Worm (Caenorhabditis elegans): ENCODE results near the gene atf-2.

Gene atf-2

DNA sequence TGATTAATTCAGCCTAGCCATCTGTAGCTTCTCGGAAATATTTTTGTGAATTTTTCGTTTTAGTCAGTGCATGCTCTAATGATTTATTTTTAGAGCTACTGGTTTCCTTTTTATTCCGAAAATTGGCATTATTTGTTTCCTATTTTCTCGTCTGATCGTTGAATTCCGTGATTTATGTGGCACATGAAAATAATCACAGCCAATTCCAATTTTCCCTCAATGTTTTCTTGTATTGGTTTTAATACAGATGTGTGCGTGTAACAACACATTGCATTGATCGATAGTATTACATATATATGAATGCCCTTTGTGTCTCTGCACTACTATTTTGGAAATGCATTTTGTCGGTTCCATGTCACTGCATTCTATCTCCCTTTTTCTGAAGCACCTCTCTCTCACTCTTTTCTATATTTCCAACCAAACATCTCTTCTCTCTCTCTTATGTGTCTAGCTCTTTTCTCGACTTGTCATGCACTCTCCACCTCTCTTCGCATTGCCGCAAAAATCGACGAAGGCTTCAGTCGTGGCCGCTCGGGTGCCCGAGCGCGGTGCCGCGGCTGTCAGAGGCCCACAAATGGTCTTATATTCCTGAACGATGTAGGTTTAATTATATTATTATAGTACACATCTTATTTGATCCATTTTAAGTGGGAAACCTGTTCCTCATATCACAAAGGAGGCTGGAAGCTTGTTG, 32.6 kb downstream of the atf-2 start (continued):
- TF ChIP-seq spr-1 (tag; optimal IDR thresholded peaks at IDR 0.05) = no peak
- TF ChIP-seq nhr-77 (tag; optimal IDR thresholded peaks at IDR 0.05) = no peak
- TF ChIP-seq aly-2 (tag; optimal IDR thresholded peaks at IDR 0.05) = no peak
- TF ChIP-seq dmd-6 (GFP tag; IDR thresholded peaks at IDR 0.05) = no peak
- no peak for TF ChIP-seq mdt-29 (GFP tag; IDR thresholded peaks at IDR 0.05)

DNA sequence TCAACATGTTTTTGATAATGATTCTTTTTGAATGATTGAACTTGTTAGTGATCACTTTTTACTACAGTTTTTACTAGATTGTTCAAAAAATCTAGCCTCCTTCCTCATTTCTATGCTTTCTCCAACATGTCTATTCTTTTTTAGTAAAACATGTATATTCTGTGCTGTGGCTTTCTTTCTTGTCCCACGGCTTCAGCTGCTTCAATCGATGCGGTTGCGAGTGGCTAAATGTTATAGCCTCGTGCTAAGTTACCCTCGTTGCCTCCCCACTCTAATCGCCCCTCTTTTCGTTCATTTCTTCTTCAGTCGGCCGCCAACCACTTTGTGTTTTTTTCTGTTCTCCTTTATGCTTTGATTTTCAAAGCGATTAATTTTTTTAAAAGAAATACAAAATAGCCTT, 34.1 kb downstream of the atf-2 start:
- TF ChIP-seq F49E8.2 (tag; optimal IDR thresholded peaks at IDR 0.05; ENCODE audit: borderline replicate concordance) = no peak
- TF ChIP-seq fkh-10 (GFP tag; optimal IDR thresholded peaks at IDR 0.05) = peak; percentile 17
- TF ChIP-seq mxl-3 (GFP tag; optimal IDR thresholded peaks at IDR 0.05) = peak; percentile 37
- peak; percentile 62 to 76 for TF ChIP-seq mdl-1 (tag; optimal IDR thresholded peaks at IDR 0.05)
- TF ChIP-seq unc-62 (GFP tag; optimal IDR thresholded peaks at IDR 0.05 in 1 of 2) = peak in 1 of 2 experiments; percentile 72
- no peak for TF ChIP-seq unc-62 (tag; optimal IDR thresholded peaks at IDR 0.05)
- no peak for TF ChIP-seq jun-1 (tag; optimal IDR thresholded peaks at IDR 0.05)
- TF ChIP-seq ceh-62 (tag; optimal IDR thresholded peaks at IDR 0.05) = no peak
- TF ChIP-seq nhr-111 (GFP tag; optimal IDR thresholded peaks at IDR 0.05) = no peak
- TF ChIP-seq egl-27 (tag; optimal IDR thresholded peaks at IDR 0.05) = no peak
- no peak for TF ChIP-seq nhr-102 (tag; optimal IDR thresholded peaks at IDR 0.05)
- TF ChIP-seq ama-1 (optimal IDR thresholded peaks at IDR 0.05) = no peak
- TF ChIP-seq T26A8.4 (GFP tag; IDR thresholded peaks at IDR 0.05) = peak; percentile 61
- no peak for TF ChIP-seq unc-130 (GFP tag; optimal IDR thresholded peaks at IDR 0.05)
- no peak for TF ChIP-seq mdt-29 (GFP tag; IDR thresholded peaks at IDR 0.05)
- TF ChIP-seq snpc-4 (tag; optimal IDR thresholded peaks at IDR 0.05) = no peak
- 0 out of 2 replicates have a peak, but pooled peaks have one; percentile 14 for TF ChIP-seq ctbp-1 (GFP tag; IDR thresholded peaks at IDR 0.05)
- TF ChIP-seq rbr-2 (tag; optimal IDR thresholded peaks at IDR 0.05) = peak; percentile 50
- TF ChIP-seq hlh-30 (tag; optimal IDR thresholded peaks at IDR 0.05; ENCODE audit: insufficient read depth) = peak; percentile 82
- TF ChIP-seq mes-2 (tag; optimal IDR thresholded peaks at IDR 0.05; ENCODE audit: poor library complexity, severe bottlenecking) = peak; percentile 47
- 0 out of 2 replicates have a peak, but pooled peaks have one; percentile 73 for TF ChIP-seq zfp-3 (GFP tag; conservative IDR thresholded peaks at IDR 0.05)
- peak in 1 of 2 experiments; percentile 34 for TF ChIP-seq lsy-2 (tag; optimal IDR thresholded peaks at IDR 0.05)
- no peak for TF ChIP-seq skn-1 (tag; optimal IDR thresholded peaks at IDR 0.05)
- TF ChIP-seq hmg-1.1 (GFP tag; IDR thresholded peaks at IDR 0.05) = 0 out of 2 replicates have a peak, but pooled peaks have one; percentile 39
- TF ChIP-seq ceh-28 (tag; optimal IDR thresholded peaks at IDR 0.05) = peak; percentile 38
- TF ChIP-seq mxl-2 (GFP tag; conservative IDR thresholded peaks at IDR 0.05) = no peak
- no peak for TF ChIP-seq F37D6.2 (tag; optimal IDR thresholded peaks at IDR 0.05)
- peak; percentile 60 for TF ChIP-seq egl-43 (GFP tag; IDR thresholded peaks at IDR 0.05)
- no peak for TF ChIP-seq set-16 (GFP tag; IDR thresholded peaks at IDR 0.05)
- 0 out of 2 replicates have a peak, but pooled peaks have one; percentile 9 for TF ChIP-seq vab-7 (GFP tag; IDR thresholded peaks at IDR 0.05)
- TF ChIP-seq hif-1 (tag; optimal IDR thresholded peaks at IDR 0.05) = peak in 1 of 2 experiments; percentile 9
- no peak for TF ChIP-seq tag-97 (GFP tag; IDR thresholded peaks at IDR 0.05)
- TF ChIP-seq lin-29 (GFP tag; IDR thresholded peaks at IDR 0.05) = no peak

- TF ChIP-seq ces-1 (GFP tag; optimal IDR thresholded peaks at IDR 0.05) (no peak), daf-16 (GFP tag; optimal IDR thresholded peaks at IDR 0.05) (peak; percentile 64 to 73), daf-16 (tag; optimal IDR thresholded peaks at IDR 0.05) (peak; percentile 99), duxl-1 (tag; optimal IDR thresholded peaks at IDR 0.05; ENCODE audit: poor library complexity) (peak; percentile 77), F26F4.8 (GFP tag; conservative IDR thresholded peaks at IDR 0.05) (no peak), jun-1 (tag; optimal IDR thresholded peaks at IDR 0.05) (peak; percentile 90), lin-38 (GFP tag; IDR thresholded peaks at IDR 0.05) (peak; percentile 60; the same call in 1 of the 2 replicates), madf-9 (GFP tag; conservative IDR thresholded peaks at IDR 0.05) (peak; percentile 50; the same call in 1 of the 2 replicates), D1046.2 (GFP tag; IDR thresholded peaks at IDR 0.05) (no peak), lin-29 (GFP tag; IDR thresholded peaks at IDR 0.05) (peak; percentile 51; the same call in 1 of the 2 replicates), sdz-12 (GFP tag; optimal IDR thresholded peaks at IDR 0.05) (no peak), zip-11 (GFP tag; IDR thresholded peaks at IDR 0.05) (no peak), hif-1 (tag; optimal IDR thresholded peaks at IDR 0.05) (peak in 1 of 2 experiments; percentile 83), ZK546.5 (tag; optimal IDR thresholded peaks at IDR 0.05) (peak in 1 of 2 experiments; percentile 22), ceh-62 (tag; optimal IDR thresholded peaks at IDR 0.05) (no peak), madf-5 (GFP tag; IDR thresholded peaks at IDR 0.05) (no peak)
These were observed 35.6 kb downstream of the atf-2 start for ce11 chrII:8787376-8787775.
